1 fruit fly cellular context compared by ENCODE assay signal in genomic region chrX:2262511-2262910, dm6.
TF ChIP-seq lines count a peak whose summit lies in the region.

Gene temp, minus strand, starts transcription at chrX:2262515.
Gene CG3071, plus strand, starts transcription at chrX:2262837.

TF ChIP-seq in whole organism, embryonic, 481 proteins besides CTCF, POLR2A, EP300 and RAD21 (continued from another document):
- TF ChIP-seq NC2β (GFP tag; optimal IDR thresholded peaks at IDR 0.05; lab: Kevin White, UChicago) = peak; percentile 59
- TF ChIP-seq amos (GFP tag; IDR thresholded peaks at IDR 0.05; lab: Robert Waterston, UW; ENCODE audit: partially characterized antibody) = no peak
- TF ChIP-seq Ada2b (GFP tag; IDR thresholded peaks at IDR 0.05; lab: Robert Waterston, UW) = no peak
- peak; percentile 76 for TF ChIP-seq CG9797 (GFP tag; optimal IDR thresholded peaks at IDR 0.05; lab: Kevin White, UChicago)
- peak; percentile 63 for TF ChIP-seq Hmr (GFP tag; optimal IDR thresholded peaks at IDR 0.05; lab: Kevin White, UChicago)
- peak; percentile 73; the same call in 2 of the 3 replicates for TF ChIP-seq dysf (GFP tag; IDR thresholded peaks at IDR 0.05; lab: Robert Waterston, UW)
- TF ChIP-seq Mrtf (GFP tag; IDR thresholded peaks at IDR 0.05; lab: Robert Waterston, UW) = no peak
- no peak for TF ChIP-seq tup (GFP tag; optimal IDR thresholded peaks at IDR 0.05; lab: Kevin White, UChicago)
- TF ChIP-seq CG5245 (GFP tag; optimal IDR thresholded peaks at IDR 0.05; lab: Kevin White, UChicago) = no peak
- TF ChIP-seq CG9727 (GFP tag; optimal IDR thresholded peaks at IDR 0.05; lab: Kevin White, UChicago) = peak; percentile 74
- peak; percentile 61 for TF ChIP-seq CG15269 (tag; optimal IDR thresholded peaks at IDR 0.05; lab: Kevin White, UChicago)
- peak; percentile 81 for TF ChIP-seq hkb (optimal IDR thresholded peaks at IDR 0.05; lab: Kevin White, UChicago)
- no peak for TF ChIP-seq hkb (GFP tag; IDR thresholded peaks at IDR 0.05; lab: Robert Waterston, UW)
- TF ChIP-seq al (GFP tag; IDR thresholded peaks at IDR 0.05; lab: Robert Waterston, UW) = peak; percentile 55; the same call in 1 of the 2 replicates
- peak; percentile 69 for TF ChIP-seq shn (GFP tag; optimal IDR thresholded peaks at IDR 0.05; lab: Kevin White, UChicago)
- TF ChIP-seq ERR (GFP tag; optimal IDR thresholded peaks at IDR 0.05; lab: Kevin White, UChicago) = peak; percentile 40
- peak; percentile 61 for TF ChIP-seq Oli (tag; optimal IDR thresholded peaks at IDR 0.05; lab: Kevin White, UChicago)
- TF ChIP-seq CG16815 (GFP tag; optimal IDR thresholded peaks at IDR 0.05; lab: Kevin White, UChicago) = peak; percentile 65
- no peak for TF ChIP-seq pan (optimal IDR thresholded peaks at IDR 0.05; lab: Kevin White, UChicago)
- TF ChIP-seq pan (GFP tag; optimal IDR thresholded peaks at IDR 0.05 in 1 of 2, IDR thresholded peaks at IDR 0.05 in 1 of 2) = peak in 1 of 2 experiments; percentile 39
- no peak for TF ChIP-seq ATbp (GFP tag; optimal IDR thresholded peaks at IDR 0.05; lab: Kevin White, UChicago)
- peak; percentile 72 for TF ChIP-seq phol (tag; optimal IDR thresholded peaks at IDR 0.05; lab: Kevin White, UChicago)
- no peak for TF ChIP-seq gt (GFP tag; IDR thresholded peaks at IDR 0.05; lab: Robert Waterston, UW)
- peak; percentile 9 for TF ChIP-seq HHEX (GFP tag; optimal IDR thresholded peaks at IDR 0.05; lab: Kevin White, UChicago)
- TF ChIP-seq fd96Cb (tag; optimal IDR thresholded peaks at IDR 0.05; lab: Kevin White, UChicago) = peak; percentile 33
- peak; percentile 74 for TF ChIP-seq Xbp1 (GFP tag; optimal IDR thresholded peaks at IDR 0.05; lab: Kevin White, UChicago)
- peak; percentile 56 for TF ChIP-seq CG3281 (GFP tag; optimal IDR thresholded peaks at IDR 0.05; lab: Kevin White, UChicago)
- TF ChIP-seq CG17359 (tag; optimal IDR thresholded peaks at IDR 0.05; lab: Kevin White, UChicago) = peak; percentile 2
- TF ChIP-seq gem (tag; optimal IDR thresholded peaks at IDR 0.05; lab: Kevin White, UChicago) = peak; percentile 78
- no peak for TF ChIP-seq unc-4 (GFP tag; IDR thresholded peaks at IDR 0.05; lab: Robert Waterston, UW; ENCODE audit: partially characterized antibody)
- TF ChIP-seq Dek (tag; optimal IDR thresholded peaks at IDR 0.05; lab: Kevin White, UChicago) = peak; percentile 66
- TF ChIP-seq salm (tag; optimal IDR thresholded peaks at IDR 0.05; lab: Kevin White, UChicago) = no peak
- TF ChIP-seq Gug (GFP tag; IDR thresholded peaks at IDR 0.05; lab: Robert Waterston, UW) = peak; percentile 54; the same call in 2 of the 4 replicates
- TF ChIP-seq CG43689 (GFP tag; IDR thresholded peaks at IDR 0.05; lab: Robert Waterston, UW) = no peak
- peak; percentile 68 for TF ChIP-seq HLH54F (GFP tag; optimal IDR thresholded peaks at IDR 0.05; lab: Kevin White, UChicago)
- TF ChIP-seq jumu (GFP tag; optimal IDR thresholded peaks at IDR 0.05; lab: Kevin White, UChicago) = peak; percentile 49
- peak; percentile 66 for TF ChIP-seq Chrac-16 (GFP tag; optimal IDR thresholded peaks at IDR 0.05; lab: Kevin White, UChicago)
- peak; percentile 80 for TF ChIP-seq mam (GFP tag; optimal IDR thresholded peaks at IDR 0.05; lab: Kevin White, UChicago)
- peak; percentile 44 for TF ChIP-seq CG17385 (GFP tag; optimal IDR thresholded peaks at IDR 0.05; lab: Kevin White, UChicago)
- TF ChIP-seq CG12104 (GFP tag; optimal IDR thresholded peaks at IDR 0.05; lab: Kevin White, UChicago) = peak; percentile 26
- peak; percentile 61 for TF ChIP-seq CG18262 (tag; optimal IDR thresholded peaks at IDR 0.05; lab: Kevin White, UChicago)
- peak; percentile 46 for TF ChIP-seq CG4617 (GFP tag; optimal IDR thresholded peaks at IDR 0.05; lab: Kevin White, UChicago; ENCODE audit: borderline replicate concordance)
- peak; percentile 62 for TF ChIP-seq CG4424 (GFP tag; optimal IDR thresholded peaks at IDR 0.05; lab: Kevin White, UChicago)
- peak; percentile 69 for TF ChIP-seq CG7839 (tag; optimal IDR thresholded peaks at IDR 0.05; lab: Kevin White, UChicago)
- peak; percentile 30 for TF ChIP-seq Deaf1 (tag; optimal IDR thresholded peaks at IDR 0.05; lab: Kevin White, UChicago)
- TF ChIP-seq CG17361 (GFP tag; IDR thresholded peaks at IDR 0.05; lab: Robert Waterston, UW) = peak; percentile 79
- peak; percentile 39 for TF ChIP-seq PHDP (tag; optimal IDR thresholded peaks at IDR 0.05; lab: Kevin White, UChicago)
- TF ChIP-seq ems (GFP tag; optimal IDR thresholded peaks at IDR 0.05; lab: Kevin White, UChicago) = peak; percentile 34
- no peak; the same call in 1 of the 2 replicates for TF ChIP-seq CG31441 (GFP tag; IDR thresholded peaks at IDR 0.05; lab: Robert Waterston, UW)
- no peak for TF ChIP-seq CG16779 (GFP tag; IDR thresholded peaks at IDR 0.05; lab: Robert Waterston, UW)
- TF ChIP-seq CG30403 (GFP tag; optimal IDR thresholded peaks at IDR 0.05; lab: Kevin White, UChicago) = peak; percentile 88
- TF ChIP-seq trem (tag; optimal IDR thresholded peaks at IDR 0.05; lab: Kevin White, UChicago) = peak; percentile 51
- TF ChIP-seq lbe (GFP tag; optimal IDR thresholded peaks at IDR 0.05; lab: Kevin White, UChicago) = peak; percentile 9
- peak; percentile 64 for TF ChIP-seq gfzf (GFP tag; optimal IDR thresholded peaks at IDR 0.05; lab: Kevin White, UChicago)
- TF ChIP-seq CG15479 (GFP tag; optimal IDR thresholded peaks at IDR 0.05; lab: Kevin White, UChicago) = peak; percentile 61
- TF ChIP-seq Meics (GFP tag; optimal IDR thresholded peaks at IDR 0.05; lab: Kevin White, UChicago) = peak; percentile 59
- peak; percentile 30 for TF ChIP-seq gsb-n (tag; optimal IDR thresholded peaks at IDR 0.05; lab: Kevin White, UChicago)
- no peak for TF ChIP-seq abd-A (tag; optimal IDR thresholded peaks at IDR 0.05; lab: Kevin White, UChicago)
- no peak for TF ChIP-seq CG1647 (GFP tag; optimal IDR thresholded peaks at IDR 0.05; lab: Kevin White, UChicago)
- TF ChIP-seq nerfin-1 (tag; optimal IDR thresholded peaks at IDR 0.05; lab: Kevin White, UChicago) = peak; percentile 56
- TF ChIP-seq lab (GFP tag; optimal IDR thresholded peaks at IDR 0.05; lab: Kevin White, UChicago) = peak; percentile 73
- TF ChIP-seq D (optimal IDR thresholded peaks at IDR 0.05; lab: Kevin White, UChicago) = no peak
- TF ChIP-seq D (GFP tag; optimal IDR thresholded peaks at IDR 0.05; lab: Kevin White, UChicago) = peak; percentile 23
- peak; percentile 48 for TF ChIP-seq Elba2 (GFP tag; optimal IDR thresholded peaks at IDR 0.05; lab: Kevin White, UChicago)
- peak; percentile 97 for TF ChIP-seq dm (GFP tag; optimal IDR thresholded peaks at IDR 0.05; lab: Kevin White, UChicago)
- peak; percentile 47 for TF ChIP-seq tx (GFP tag; optimal IDR thresholded peaks at IDR 0.05; lab: Kevin White, UChicago)
- peak; percentile 33 for TF ChIP-seq BtbVII (GFP tag; optimal IDR thresholded peaks at IDR 0.05; lab: Kevin White, UChicago)
- TF ChIP-seq Max (GFP tag; optimal IDR thresholded peaks at IDR 0.05; lab: Kevin White, UChicago) = peak; percentile 95
- TF ChIP-seq tin (GFP tag; optimal IDR thresholded peaks at IDR 0.05; lab: Kevin White, UChicago) = peak; percentile 62
- TF ChIP-seq CG4707 (GFP tag; optimal IDR thresholded peaks at IDR 0.05; lab: Kevin White, UChicago) = no peak
- peak; percentile 76 for TF ChIP-seq CG18599 (GFP tag; optimal IDR thresholded peaks at IDR 0.05; lab: Kevin White, UChicago)
- peak; percentile 42 to 62 for TF ChIP-seq dpn (GFP tag; optimal IDR thresholded peaks at IDR 0.05; lab: Kevin White, UChicago)
- TF ChIP-seq sug (tag; optimal IDR thresholded peaks at IDR 0.05; lab: Kevin White, UChicago) = peak; percentile 84
- TF ChIP-seq CG16813 (GFP tag; IDR thresholded peaks at IDR 0.05; lab: Robert Waterston, UW; ENCODE audit: partially characterized antibody) = 0 out of 3 replicates have a peak, but pooled peaks have one; percentile 25
- peak; percentile 67 for TF ChIP-seq CG9437 (GFP tag; optimal IDR thresholded peaks at IDR 0.05; lab: Kevin White, UChicago)
- peak; percentile 60 to 62 for TF ChIP-seq Hr51 (GFP tag; optimal IDR thresholded peaks at IDR 0.05; lab: Kevin White, UChicago)
- TF ChIP-seq fu2 (GFP tag; optimal IDR thresholded peaks at IDR 0.05; lab: Kevin White, UChicago) = peak; percentile 66
- TF ChIP-seq HmgZ (tag; optimal IDR thresholded peaks at IDR 0.05; lab: Kevin White, UChicago) = peak; percentile 61
- TF ChIP-seq sd (tag; optimal IDR thresholded peaks at IDR 0.05; lab: Kevin White, UChicago) = peak; percentile 56
- TF ChIP-seq CG11085 (GFP tag; IDR thresholded peaks at IDR 0.05; lab: Robert Waterston, UW) = peak; percentile 33; the same call in 1 of the 2 replicates
- TF ChIP-seq E2f1 (GFP tag; IDR thresholded peaks at IDR 0.05; lab: Robert Waterston, UW) = peak; percentile 49; the same call in 1 of the 2 replicates
- TF ChIP-seq CG6791 (GFP tag; IDR thresholded peaks at IDR 0.05; lab: Robert Waterston, UW; ENCODE audit: partially characterized antibody) = no peak
- peak; percentile 21 for TF ChIP-seq Fer3 (tag; optimal IDR thresholded peaks at IDR 0.05; lab: Kevin White, UChicago)
- peak; percentile 71 for TF ChIP-seq CG10147 (GFP tag; optimal IDR thresholded peaks at IDR 0.05; lab: Kevin White, UChicago)
- peak; percentile 26; the same call in 1 of the 2 replicates for TF ChIP-seq esg (GFP tag; conservative IDR thresholded peaks at IDR 0.05; lab: Robert Waterston, UW)
- TF ChIP-seq btn (GFP tag; optimal IDR thresholded peaks at IDR 0.05; lab: Kevin White, UChicago) = no peak
- no peak for TF ChIP-seq prd (optimal IDR thresholded peaks at IDR 0.05; lab: Kevin White, UChicago)
- TF ChIP-seq prd (GFP tag; IDR thresholded peaks at IDR 0.05; lab: Robert Waterston, UW) = peak; percentile 66; the same call in 2 of the 3 replicates
- peak; percentile 20 for TF ChIP-seq CG13624 (GFP tag; optimal IDR thresholded peaks at IDR 0.05; lab: Kevin White, UChicago)
- TF ChIP-seq sens (GFP tag; lab: Kevin White, UChicago) = peak; percentile 95
- TF ChIP-seq Mes4 (GFP tag; optimal IDR thresholded peaks at IDR 0.05; lab: Kevin White, UChicago) = peak; percentile 45
- peak; percentile 37 for TF ChIP-seq CG3163 (GFP tag; optimal IDR thresholded peaks at IDR 0.05; lab: Kevin White, UChicago)
- TF ChIP-seq stwl (tag; optimal IDR thresholded peaks at IDR 0.05; lab: Kevin White, UChicago) = peak; percentile 14
- peak in 1 of 3 experiments; percentile 39 for TF ChIP-seq Stat92E (GFP tag; optimal IDR thresholded peaks at IDR 0.05; lab: Kevin White, UChicago)
- peak; percentile 5 for TF ChIP-seq Spps (tag; optimal IDR thresholded peaks at IDR 0.05; lab: Kevin White, UChicago)
- TF ChIP-seq CG6272 (GFP tag; IDR thresholded peaks at IDR 0.05; lab: Robert Waterston, UW) = peak; percentile 56
- TF ChIP-seq Dip3 (GFP tag; optimal IDR thresholded peaks at IDR 0.05; lab: Kevin White, UChicago) = peak; percentile 45
- no peak for TF ChIP-seq dati (GFP tag; IDR thresholded peaks at IDR 0.05; lab: Robert Waterston, UW)
- TF ChIP-seq Med (GFP tag; lab: Kevin White, UChicago) = peak; percentile 88
- TF ChIP-seq CG10543 (GFP tag; optimal IDR thresholded peaks at IDR 0.05; lab: Kevin White, UChicago) = peak; percentile 79
- peak; percentile 2 for TF ChIP-seq Bdp1 (GFP tag; optimal IDR thresholded peaks at IDR 0.05; lab: Kevin White, UChicago)
- TF ChIP-seq CG9876 (GFP tag; optimal IDR thresholded peaks at IDR 0.05; lab: Kevin White, UChicago) = peak; percentile 24
- TF ChIP-seq fd64A (GFP tag; optimal IDR thresholded peaks at IDR 0.05; lab: Kevin White, UChicago) = no peak
- TF ChIP-seq ken (GFP tag; IDR thresholded peaks at IDR 0.05; lab: Robert Waterston, UW) = no peak; the same call in 2 of the 3 replicates
- TF ChIP-seq CG1602 (GFP tag; optimal IDR thresholded peaks at IDR 0.05; lab: Kevin White, UChicago) = peak; percentile 28
- peak; percentile 47 for TF ChIP-seq CG8290 (GFP tag; optimal IDR thresholded peaks at IDR 0.05; lab: Kevin White, UChicago)
- TF ChIP-seq CG8290 (tag; optimal IDR thresholded peaks at IDR 0.05; lab: Kevin White, UChicago) = peak in 1 of 2 experiments; percentile 36
- peak; percentile 25; the same call in 1 of the 3 replicates for TF ChIP-seq CG7357 (GFP tag; IDR thresholded peaks at IDR 0.05; lab: Robert Waterston, UW)
- TF ChIP-seq Atf3 (GFP tag; optimal IDR thresholded peaks at IDR 0.05; lab: Kevin White, UChicago) = peak; percentile 36
- TF ChIP-seq Antp (GFP tag; optimal IDR thresholded peaks at IDR 0.05; lab: Kevin White, UChicago) = peak; percentile 58
- peak; percentile 97 for TF ChIP-seq row (GFP tag; IDR thresholded peaks at IDR 0.05; lab: Robert Waterston, UW)
- TF ChIP-seq CG12659 (GFP tag; optimal IDR thresholded peaks at IDR 0.05; lab: Kevin White, UChicago) = peak; percentile 69
- TF ChIP-seq CG13296 (GFP tag; optimal IDR thresholded peaks at IDR 0.05; lab: Kevin White, UChicago) = peak; percentile 45
- TF ChIP-seq CG30431 (GFP tag; optimal IDR thresholded peaks at IDR 0.05; lab: Kevin White, UChicago) = peak; percentile 19
- no peak for TF ChIP-seq CG3407 (GFP tag; optimal IDR thresholded peaks at IDR 0.05; lab: Kevin White, UChicago)
- TF ChIP-seq CG6813 (GFP tag; optimal IDR thresholded peaks at IDR 0.05; lab: Kevin White, UChicago) = no peak
- TF ChIP-seq CG12299 (tag; optimal IDR thresholded peaks at IDR 0.05; lab: Kevin White, UChicago) = peak; percentile 11
- TF ChIP-seq Xrp1 (GFP tag; IDR thresholded peaks at IDR 0.05; lab: Robert Waterston, UW) = peak; percentile 52; the same call in 1 of the 2 replicates
- TF ChIP-seq CG11696 (GFP tag; IDR thresholded peaks at IDR 0.05; lab: Robert Waterston, UW) = no peak
- no peak for TF ChIP-seq Neu2 (GFP tag; optimal IDR thresholded peaks at IDR 0.05; lab: Kevin White, UChicago; ENCODE audit: borderline replicate concordance)
- TF ChIP-seq Sry-β (GFP tag; optimal IDR thresholded peaks at IDR 0.05; lab: Kevin White, UChicago) = peak; percentile 99
- TF ChIP-seq slou (GFP tag; optimal IDR thresholded peaks at IDR 0.05; lab: Kevin White, UChicago) = peak; percentile 48
- TF ChIP-seq CG13775 (GFP tag; optimal IDR thresholded peaks at IDR 0.05; lab: Kevin White, UChicago) = peak; percentile 78
- TF ChIP-seq B-H2 (GFP tag; optimal IDR thresholded peaks at IDR 0.05; lab: Kevin White, UChicago) = peak; percentile 68
- TF ChIP-seq trh (GFP tag; optimal IDR thresholded peaks at IDR 0.05; lab: Kevin White, UChicago) = peak; percentile 20
- TF ChIP-seq Dp (GFP tag; optimal IDR thresholded peaks at IDR 0.05; lab: Kevin White, UChicago) = peak; percentile 13
